Worm (Caenorhabditis elegans) whole organism, late embryonic: ENCODE results near the gene srv-3.

Experiments
- F13H6.1 ChIP-seq: sonication (generic microtip); optimal IDR thresholded peaks from 2 replicates; lab custom pipeline; 2016; ENCODE audit warnings: missing genetic modification characterization, missing compliant biosample characterization
- T23F11.4 ChIP-seq: fragments of 200-800 bp; sonication (Bioruptor generic); optimal IDR thresholded peaks from 2 replicates; lab custom pipeline; 2018; ENCODE audit warnings: mild to moderate bottlenecking, missing genetic modification characterization, missing compliant biosample characterization
- Y22D7AL.16 ChIP-seq: sonication (generic microtip); optimal IDR thresholded peaks from 2 replicates; lab custom pipeline; 2016; ENCODE audit warnings: missing genetic modification characterization, missing compliant biosample characterization
- ahr-1 ChIP-seq: sonication (generic microtip); optimal IDR thresholded peaks from 2 replicates; lab custom pipeline; 2016; ENCODE audit warnings: missing genetic modification characterization, missing compliant biosample characterization
- ceh-18 ChIP-seq: sonication (generic microtip); optimal IDR thresholded peaks from 2 replicates; lab custom pipeline; 2016; ENCODE audit warnings: missing genetic modification characterization, missing compliant biosample characterization
- ceh-19 ChIP-seq: fragments of 200-800 bp; sonication (Bioruptor generic); optimal IDR thresholded peaks from 2 replicates; lab custom pipeline; 2018; ENCODE audit warnings: mild to moderate bottlenecking, missing genetic modification characterization, missing compliant biosample characterization
- ceh-2 ChIP-seq: sonication (generic microtip); optimal IDR thresholded peaks from 2 replicates; lab custom pipeline; 2016; ENCODE audit warnings: missing genotype, missing genetic modification characterization, missing compliant biosample characterization
- ceh-24 ChIP-seq: sonication (generic microtip); optimal IDR thresholded peaks from 2 replicates; lab custom pipeline; 2016; ENCODE audit warnings: mild to moderate bottlenecking, missing genetic modification characterization, missing compliant biosample characterization
- ceh-30 ChIP-seq: fragments of 150-350 bp; optimal IDR thresholded peaks from 2 replicates; lab custom pipeline; 2014; ENCODE audit warnings: missing biosample characterization, missing genetic modification characterization
- ceh-31 ChIP-seq: sonication (generic microtip); optimal IDR thresholded peaks from 2 replicates; lab custom pipeline; 2016; ENCODE audit warnings: missing genetic modification characterization, missing compliant biosample characterization
- ceh-48 ChIP-seq: sonication (generic microtip); optimal IDR thresholded peaks from 2 replicates; lab custom pipeline; 2016; ENCODE audit warnings: missing genetic modification characterization, inconsistent platforms, missing compliant biosample characterization
- ceh-6 ChIP-seq: fragments of 200-800 bp; sonication (Bioruptor generic); optimal IDR thresholded peaks from 2 replicates; lab custom pipeline; 2018; ENCODE audit warnings: mild to moderate bottlenecking, missing genetic modification characterization, missing compliant biosample characterization
- ceh-9 ChIP-seq: sonication (generic microtip); optimal IDR thresholded peaks from 2 replicates; lab custom pipeline; 2016; ENCODE audit warnings: mild to moderate bottlenecking, missing genetic modification characterization, inconsistent platforms, missing compliant biosample characterization
- dmd-4 ChIP-seq: sonication (generic microtip); optimal IDR thresholded peaks from 2 replicates; lab custom pipeline; 2016; ENCODE audit warnings: borderline replicate concordance, missing genetic modification characterization, missing compliant biosample characterization
- dve-1 ChIP-seq: sonication (generic microtip); optimal IDR thresholded peaks from 2 replicates; lab custom pipeline; 2017; ENCODE audit warnings: antibody characterized with exemption, mild to moderate bottlenecking, missing genetic modification characterization, missing compliant biosample characterization
- elt-4 ChIP-seq: sonication (generic microtip); optimal IDR thresholded peaks from 2 replicates; lab custom pipeline; 2016; ENCODE audit warnings: missing genetic modification characterization, missing compliant biosample characterization
- fkh-10 ChIP-seq: fragments of 150-350 bp; optimal IDR thresholded peaks from 2 replicates; lab custom pipeline; 2014; ENCODE audit warnings: missing biosample characterization, missing genetic modification reagents, missing genetic modification characterization
- fkh-6 ChIP-seq: sonication (generic microtip); optimal IDR thresholded peaks from 2 replicates; lab custom pipeline; 2016; ENCODE audit warnings: missing genetic modification characterization, missing compliant biosample characterization
- gmeb-2 ChIP-seq: sonication (generic microtip); optimal IDR thresholded peaks from 2 replicates; lab custom pipeline; 2016; ENCODE audit warnings: missing genetic modification characterization, inconsistent platforms, missing compliant biosample characterization
- hlh-13 ChIP-seq: fragments of 200-800 bp; sonication (Bioruptor generic); optimal IDR thresholded peaks from 2 replicates; lab custom pipeline; 2018; ENCODE audit warnings: mild to moderate bottlenecking, missing genetic modification characterization, missing compliant biosample characterization
- hlh-15 ChIP-seq: sonication (generic microtip); optimal IDR thresholded peaks from 2 replicates; lab custom pipeline; 2016; ENCODE audit warnings: missing genetic modification characterization, missing compliant biosample characterization
- hlh-30 ChIP-seq: sonication (generic microtip); optimal IDR thresholded peaks from 2 replicates; lab custom pipeline; 2017; ENCODE audit warnings: antibody characterized with exemption, missing genetic modification characterization, missing compliant biosample characterization; ENCODE audit not compliant: insufficient read depth
- hlh-6 ChIP-seq: sonication (generic microtip); optimal IDR thresholded peaks from 2 replicates; lab custom pipeline; 2016; ENCODE audit warnings: missing genotype, missing genetic modification characterization, missing compliant biosample characterization
- hlh-8 ChIP-seq: sonication (generic microtip); optimal IDR thresholded peaks from 2 replicates; lab custom pipeline; 2016; ENCODE audit warnings: missing genotype, missing genetic modification characterization, missing compliant biosample characterization
- lin-11 ChIP-seq: fragments of 200-800 bp; sonication (Bioruptor generic); optimal IDR thresholded peaks from 2 replicates; lab custom pipeline; 2018; ENCODE audit warnings: mild to moderate bottlenecking, missing genetic modification characterization, missing compliant biosample characterization
- mec-3 ChIP-seq: sonication (generic microtip); optimal IDR thresholded peaks from 2 replicates; lab custom pipeline; 2016; ENCODE audit warnings: borderline replicate concordance, missing genetic modification characterization, missing compliant biosample characterization
- nhr-232 ChIP-seq: sonication (generic microtip); optimal IDR thresholded peaks from 2 replicates; lab custom pipeline; 2016; ENCODE audit warnings: missing genetic modification characterization, missing compliant biosample characterization
- npax-4 ChIP-seq: sonication (generic microtip); optimal IDR thresholded peaks from 2 replicates; lab custom pipeline; 2016; ENCODE audit warnings: missing genetic modification characterization, missing compliant biosample characterization
- odd-2 ChIP-seq: sonication (generic microtip); optimal IDR thresholded peaks from 2 replicates; lab custom pipeline; 2017; ENCODE audit warnings: antibody characterized with exemption, mild to moderate bottlenecking, missing genetic modification characterization, missing compliant biosample characterization
- pag-3 ChIP-seq: sonication (generic microtip); optimal IDR thresholded peaks from 2 replicates; lab custom pipeline; 2016; ENCODE audit warnings: missing compliant biosample characterization, missing genetic modification characterization, borderline replicate concordance
- pax-1 ChIP-seq: fragments of 150-350 bp; optimal IDR thresholded peaks from 2 replicates; lab custom pipeline; 2014; ENCODE audit warnings: missing biosample characterization, missing genetic modification characterization
- pha-2 ChIP-seq: sonication (generic microtip); optimal IDR thresholded peaks from 2 replicates; lab custom pipeline; 2017; ENCODE audit warnings: mild to moderate bottlenecking, missing genetic modification characterization, missing compliant biosample characterization
- pha-4 ChIP-seq: fragments of 150-350 bp; optimal IDR thresholded peaks from 2 replicates; lab custom pipeline; 2018; ENCODE audit warnings: missing biosample characterization, missing genetic modification reagents, missing genetic modification characterization
- pqm-1 ChIP-seq: sonication (generic microtip); optimal IDR thresholded peaks from 2 replicates; lab custom pipeline; 2016; ENCODE audit warnings: missing genetic modification characterization, missing compliant biosample characterization
- pros-1 ChIP-seq: fragments of 150-350 bp; optimal IDR thresholded peaks from 2 replicates; lab custom pipeline; 2014; ENCODE audit warnings: missing biosample characterization, missing genetic modification reagents, missing genetic modification characterization
- ref-2 ChIP-seq: sonication (generic microtip); optimal IDR thresholded peaks from 2 replicates; lab custom pipeline; 2016; ENCODE audit warnings: missing genetic modification characterization, missing compliant biosample characterization
- rnt-1 ChIP-seq: sonication (generic microtip); optimal IDR thresholded peaks from 2 replicates; lab custom pipeline; 2016; ENCODE audit warnings: missing genetic modification characterization, missing compliant biosample characterization
- sdc-2 ChIP-seq: sonication (generic microtip); optimal IDR thresholded peaks from 2 replicates; lab custom pipeline; 2016; ENCODE audit warnings: missing genotype, missing genetic modification characterization, missing compliant biosample characterization
- sox-2 ChIP-seq: fragments of 200-800 bp; sonication (Bioruptor generic); IDR thresholded peaks from 2 replicates; pipeline ENCODE4 v1.3.6; 2022; ENCODE audit warnings: missing genetic modification reagents, missing genetic modification characterization, missing compliant biosample characterization
- tbx-2 ChIP-seq: sonication (generic microtip); optimal IDR thresholded peaks from 2 replicates; lab custom pipeline; 2016; ENCODE audit warnings: missing genetic modification characterization, missing compliant biosample characterization
- zip-5 ChIP-seq: sonication (generic microtip); optimal IDR thresholded peaks from 2 replicates; lab custom pipeline; 2016; ENCODE audit warnings: missing genetic modification characterization, missing compliant biosample characterization

The srv-3 gene

DNA sequence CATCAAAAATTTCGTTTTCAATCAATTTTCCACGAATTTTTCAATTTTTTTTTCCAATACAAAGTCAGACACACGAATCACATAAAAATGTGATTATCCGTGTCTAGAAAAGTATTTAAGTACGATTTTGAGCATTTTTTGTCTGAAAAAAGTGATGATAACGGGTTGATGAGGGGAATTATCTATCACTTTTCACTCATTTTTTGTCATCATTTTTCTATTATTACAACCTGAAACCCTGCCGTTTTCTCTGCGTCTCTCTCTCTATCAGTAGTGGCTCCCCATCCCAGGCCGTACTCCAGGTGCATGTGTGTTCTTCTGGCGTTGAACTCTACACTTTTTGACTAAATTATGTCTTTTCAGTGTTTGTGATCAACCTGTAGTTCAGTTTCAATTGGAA is 36.4 kb downstream of the srv-3 start:
- TF ChIP-seq ceh-9 = no peak
- TF ChIP-seq rnt-1 (tag; lab: Kevin White, UChicago) = no peak
- no peak for TF ChIP-seq hlh-6
- TF ChIP-seq zip-5 = no peak
- no peak for TF ChIP-seq pag-3 (tag; lab: Kevin White, UChicago)
- TF ChIP-seq ref-2 (tag; lab: Kevin White, UChicago) = no peak
- no peak for TF ChIP-seq F13H6.1 (tag; lab: Kevin White, UChicago)
- no peak for TF ChIP-seq lin-11 (tag; lab: Kevin White, UChicago)

DNA sequence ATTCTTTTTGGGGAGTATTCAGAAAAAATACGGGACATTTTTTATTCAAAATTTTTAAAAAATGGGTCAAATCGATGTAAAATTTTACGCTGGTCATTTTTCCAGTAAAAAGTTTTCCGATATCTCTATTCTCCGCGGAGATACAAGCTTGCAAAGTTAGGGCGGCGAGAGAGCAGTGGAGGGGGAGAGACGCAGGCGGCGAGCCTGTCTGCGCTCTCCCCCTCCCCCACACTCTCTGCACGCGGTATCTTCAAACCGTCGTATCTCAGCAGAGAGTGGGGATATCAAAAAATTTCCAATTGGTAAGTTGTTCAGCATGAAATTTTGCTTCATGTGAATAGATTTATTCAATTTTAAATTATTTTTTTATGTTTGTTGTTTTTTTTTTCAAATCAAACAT is 36.9 kb downstream of the srv-3 start:
- no peak for TF ChIP-seq ceh-24 (tag; lab: Kevin White, UChicago)
- TF ChIP-seq hlh-15 (tag; lab: Kevin White, UChicago) = no peak
- TF ChIP-seq odd-2 (tag; lab: Kevin White, UChicago) = no peak
- no peak for TF ChIP-seq sox-2 (GFP tag; lab: Robert Waterston, UW)
- no peak for TF ChIP-seq hlh-13
- no peak for TF ChIP-seq nhr-232 (tag; lab: Kevin White, UChicago)
- no peak for TF ChIP-seq pax-1 (tag; lab: Kevin White, UChicago)
- no peak for TF ChIP-seq elt-4 (tag; lab: Kevin White, UChicago)
- no peak for TF ChIP-seq npax-4
- no peak for TF ChIP-seq pqm-1 (tag; lab: Kevin White, UChicago)
- no peak for TF ChIP-seq pha-2 (tag; lab: Kevin White, UChicago)
- TF ChIP-seq ahr-1 = no peak
- TF ChIP-seq, all 69 proteins: peak for 0

DNA sequence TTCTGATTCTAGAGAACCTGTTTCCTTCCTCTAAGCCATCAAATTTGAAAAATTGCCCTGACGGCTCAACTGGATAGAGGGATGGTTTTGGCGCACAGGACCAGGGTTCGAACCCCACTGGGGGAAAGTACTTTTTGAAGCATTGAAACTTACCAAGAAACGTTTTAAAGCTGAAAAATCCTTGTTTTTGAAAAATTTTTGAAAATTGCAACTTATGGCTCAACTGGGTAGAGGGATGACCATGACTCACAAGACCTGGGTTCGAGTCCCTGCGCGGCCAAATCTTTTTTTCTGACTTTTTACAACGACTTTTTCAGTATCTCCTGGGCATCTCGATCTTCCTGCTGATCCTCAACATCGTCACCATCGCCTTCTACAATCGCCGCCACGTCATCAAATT is 37.9 kb downstream of the srv-3 start:
- TF ChIP-seq hlh-8 (no peak), ceh-19 (GFP tag; lab: Kevin White, UChicago) (no peak), hlh-13 (no peak), tbx-2 (tag; lab: Kevin White, UChicago) (no peak), mec-3 (tag; lab: Kevin White, UChicago) (no peak), ceh-6 (GFP tag; lab: Kevin White, UChicago) (no peak), nhr-232 (tag; lab: Kevin White, UChicago) (no peak), pha-4 (tag; lab: Kevin White, UChicago) (no peak), ahr-1 (no peak), pax-1 (tag; lab: Kevin White, UChicago) (no peak), dve-1 (tag; lab: Kevin White, UChicago) (no peak), ceh-30 (tag; lab: Kevin White, UChicago) (no peak), sox-2 (GFP tag; lab: Robert Waterston, UW) (no peak), hlh-30 (tag; lab: Kevin White, UChicago) (no peak), pqm-1 (tag; lab: Kevin White, UChicago) (no peak), rnt-1 (tag; lab: Kevin White, UChicago) (no peak)
- TF ChIP-seq, all 69 proteins: peak for 0

DNA sequence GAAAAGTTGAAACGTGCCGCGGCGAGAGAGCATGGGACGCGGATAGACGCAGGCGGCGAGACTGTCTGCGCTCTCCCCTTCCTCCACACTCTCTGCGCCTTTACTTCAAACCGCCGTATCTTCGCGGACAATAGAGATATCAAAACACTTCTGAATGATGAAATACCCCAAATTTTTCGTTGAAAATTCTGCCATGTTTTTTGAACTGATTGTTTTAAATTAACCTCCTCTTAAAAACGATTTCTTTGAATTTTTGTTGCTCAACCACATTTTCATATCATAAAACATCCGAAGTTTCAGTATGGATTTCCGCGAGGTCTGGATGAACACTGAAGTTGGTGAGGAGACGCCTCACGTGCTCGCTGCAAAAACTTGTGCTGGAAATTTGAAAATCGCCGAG is 38.8 kb downstream of the srv-3 start, which contains the start of gene Y43F8C.11:
Gene Y43F8C.11 (plus strand): TSS at position 301 of the 400 bp plus-strand sequence.
- TF ChIP-seq fkh-10 (GFP tag; lab: Kevin White, UChicago) = no peak

DNA sequence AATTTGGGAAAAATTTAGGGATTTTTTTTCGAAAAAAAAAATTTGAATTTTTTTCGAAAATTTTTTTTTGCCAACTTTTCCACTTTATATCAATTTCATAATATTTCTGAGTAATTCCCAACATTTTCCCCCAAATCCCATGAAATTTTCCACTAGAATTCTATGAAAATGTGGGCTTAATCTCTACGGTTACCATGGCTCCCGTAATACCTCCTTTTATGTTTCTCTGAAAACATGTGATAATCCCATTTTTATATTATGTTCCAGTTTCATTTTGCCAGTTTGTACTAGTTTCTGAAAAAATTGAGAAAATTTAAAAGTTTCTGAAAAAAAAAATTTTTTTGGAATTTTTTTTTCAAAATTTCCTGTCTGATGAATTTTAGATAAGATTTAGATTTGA is 40.5 kb downstream of the srv-3 start:
- TF ChIP-seq dmd-4 = no peak
- TF ChIP-seq, all 69 proteins: peak for 0

DNA sequence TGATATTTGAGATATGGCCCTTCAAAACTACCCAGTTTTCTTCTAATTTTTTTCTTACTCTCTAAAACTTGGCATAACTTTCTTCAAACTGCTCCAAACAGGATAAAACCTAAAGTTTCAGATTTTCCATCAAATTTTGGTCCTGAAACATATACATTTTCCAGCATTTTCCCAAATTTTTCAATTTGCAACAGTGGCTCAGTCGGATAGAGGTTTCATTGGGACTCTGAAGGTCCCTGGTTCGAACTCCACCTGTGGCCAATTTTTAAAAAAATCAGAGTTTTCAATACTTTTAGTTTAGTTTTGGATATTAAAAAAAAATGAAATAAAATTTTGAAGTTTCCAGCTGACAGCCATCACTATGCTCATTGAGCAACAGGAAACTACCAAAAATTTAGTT is 41.0 kb downstream of the srv-3 start:
- TF ChIP-seq T23F11.4 (GFP tag; lab: Kevin White, UChicago) (no peak), ceh-31 (tag; lab: Kevin White, UChicago) (no peak), ceh-24 (tag; lab: Kevin White, UChicago) (no peak), fkh-6 (tag; lab: Kevin White, UChicago) (no peak), fkh-10 (GFP tag; lab: Kevin White, UChicago) (no peak), pha-2 (tag; lab: Kevin White, UChicago) (no peak), zip-5 (no peak), hlh-30 (tag; lab: Kevin White, UChicago) (no peak), ceh-19 (GFP tag; lab: Kevin White, UChicago) (no peak), ceh-18 (no peak), ceh-48 (tag; lab: Kevin White, UChicago) (no peak), ref-2 (tag; lab: Kevin White, UChicago) (no peak), pros-1 (no peak), sdc-2 (tag; lab: Kevin White, UChicago) (no peak), pqm-1 (tag; lab: Kevin White, UChicago) (no peak), Y22D7AL.16 (tag; lab: Kevin White, UChicago) (no peak), gmeb-2 (no peak), ceh-2 (tag; lab: Kevin White, UChicago) (no peak)
